Fruit fly (Drosophila melanogaster) whole organism, embryonic: ENCODE measurements around the gene CG14332.

Source experiments
- CG13123 ChIP-seq: fragments of 200-800 bp; sonication (Bioruptor generic); optimal IDR thresholded peaks from 2 replicates; lab custom pipeline; 2016; ENCODE audit warnings: missing biosample characterization, missing genetic modification characterization
- CG13624 ChIP-seq: fragments of 200-800 bp; sonication (Bioruptor generic); optimal IDR thresholded peaks from 2 replicates; lab custom pipeline; 2016; ENCODE audit warnings: missing biosample characterization, missing genetic modification characterization
- CG14965 ChIP-seq: fragments of 200-800 bp; sonication (Bioruptor generic); optimal IDR thresholded peaks from 2 replicates; lab custom pipeline; 2016; ENCODE audit warnings: missing biosample characterization, missing genetic modification characterization, borderline replicate concordance
- CG15514 ChIP-seq: fragments of 200-800 bp; sonication (Bioruptor generic); optimal IDR thresholded peaks from 3 replicates; lab custom pipeline; 2017; ENCODE audit warnings: missing biosample characterization, missing genetic modification characterization, mild to moderate bottlenecking, moderate library complexity, missing genetic modification reagents
- CG1602 ChIP-seq: fragments of 200-800 bp; sonication (Bioruptor generic); optimal IDR thresholded peaks from 3 replicates; lab custom pipeline; 2016; ENCODE audit warnings: missing biosample characterization, missing genetic modification characterization
- CG17385 ChIP-seq: fragments of 200-800 bp; sonication (Bioruptor generic); optimal IDR thresholded peaks from 3 replicates; lab custom pipeline; 2018; ENCODE audit warnings: missing biosample characterization, mild to moderate bottlenecking, missing genetic modification characterization
- CG1792 ChIP-seq: fragments of 200-800 bp; sonication (Bioruptor generic); optimal IDR thresholded peaks from 2 replicates; lab custom pipeline; 2016; ENCODE audit warnings: missing biosample characterization, missing genetic modification characterization
- CG2129 ChIP-seq: fragments of 200-800 bp; sonication (Bioruptor generic); IDR thresholded peaks from 2 replicates; pipeline ENCODE4 v1.3.6; 2022; ENCODE audit warnings: missing biosample characterization, missing genetic modification characterization; ENCODE audit not compliant: partially characterized antibody
- CG2712 ChIP-seq: fragments of 200-800 bp; optimal IDR thresholded peaks from 3 replicates; lab custom pipeline; 2019; ENCODE audit warnings: missing biosample characterization, mild to moderate bottlenecking, missing genetic modification characterization, moderate library complexity
- CG3281 ChIP-seq: fragments of 200-800 bp; sonication (Bioruptor generic); optimal IDR thresholded peaks from 3 replicates; lab custom pipeline; 2017; ENCODE audit warnings: missing biosample characterization, mild to moderate bottlenecking, missing genetic modification characterization
- CG5180 ChIP-seq: fragments of 200-800 bp; sonication (Bioruptor generic); optimal IDR thresholded peaks from 3 replicates; lab custom pipeline; 2017; ENCODE audit warnings: missing biosample characterization, missing genetic modification characterization, mild to moderate bottlenecking, moderate library complexity, missing genetic modification reagents
- CG7556 ChIP-seq: fragments of 200-800 bp; sonication (Bioruptor generic); optimal IDR thresholded peaks from 2 replicates; lab custom pipeline; 2017; ENCODE audit warnings: missing biosample characterization, mild to moderate bottlenecking, missing genetic modification characterization
- CG7786 ChIP-seq: fragments of 200-800 bp; sonication (Bioruptor generic); optimal IDR thresholded peaks from 2 replicates; lab custom pipeline; 2016; ENCODE audit warnings: missing biosample characterization, missing genetic modification characterization
- CG8089 ChIP-seq: fragments of 200-800 bp; sonication (Bioruptor generic); optimal IDR thresholded peaks from 3 replicates; lab custom pipeline; 2016; ENCODE audit warnings: missing biosample characterization, missing genetic modification characterization
- CG8290 ChIP-seq, 3 experiments: fragments of 200-800 bp; sonication (Bioruptor generic); optimal IDR thresholded peaks; 2 replicates each; lab custom pipeline; 2016 to 2019; ENCODE audit warnings: missing biosample characterization in 3 of 3, missing genetic modification characterization in 3 of 3, mild to moderate bottlenecking in 2 of 3, moderate library complexity in 1 of 3
- CG8359 ChIP-seq: fragments of 200-800 bp; sonication (Bioruptor generic); optimal IDR thresholded peaks from 2 replicates; lab custom pipeline; 2017; ENCODE audit warnings: missing biosample characterization, mild to moderate bottlenecking, missing genetic modification characterization, borderline replicate concordance
- Dbx ChIP-seq: fragments of 200-800 bp; sonication (Bioruptor generic); IDR thresholded peaks from 3 replicates; pipeline ENCODE4 v1.3.6; 2022; ENCODE audit warnings: missing biosample characterization, missing genetic modification characterization
- Drgx ChIP-seq: fragments of 200-800 bp; sonication (Bioruptor generic); IDR thresholded peaks from 2 replicates; pipeline ENCODE4 v1.3.6; 2022; ENCODE audit warnings: missing biosample characterization, missing genetic modification characterization
- E2f1 ChIP-seq: fragments of 200-800 bp; sonication (Bioruptor generic); IDR thresholded peaks from 2 replicates; pipeline ENCODE4 v1.3.6; 2022; ENCODE audit warnings: missing biosample characterization, missing genetic modification characterization
- ERR ChIP-seq: fragments of 200-800 bp; sonication (Bioruptor generic); optimal IDR thresholded peaks from 2 replicates; lab custom pipeline; 2016; ENCODE audit warnings: missing biosample characterization, missing genetic modification characterization
- Fer3 ChIP-seq: fragments of 200-800 bp; sonication (Bioruptor generic); optimal IDR thresholded peaks from 2 replicates; lab custom pipeline; 2018; ENCODE audit warnings: missing biosample characterization, mild to moderate bottlenecking, missing genetic modification characterization, moderate library complexity
- HHEX ChIP-seq: fragments of 200-800 bp; sonication (Bioruptor generic); optimal IDR thresholded peaks from 3 replicates; lab custom pipeline; 2017; ENCODE audit warnings: missing biosample characterization, mild to moderate bottlenecking, missing genetic modification characterization, missing genetic modification reagents
- Hr51 ChIP-seq, 2 experiments: fragments of 200-800 bp; sonication (Bioruptor generic); optimal IDR thresholded peaks; 2 replicates in 1 of 2; 3 replicates in 1 of 2; lab custom pipeline; 2016 to 2018; ENCODE audit warnings: missing biosample characterization in 2 of 2, missing genetic modification characterization in 2 of 2, mild to moderate bottlenecking in 1 of 2, moderate library complexity in 1 of 2
- Hr78 ChIP-seq, 2 experiments: fragments of 200-800 bp in 1 of 2; fragments of >200 bp in 1 of 2; sonication (Bioruptor generic) in 1 of 2; optimal IDR thresholded peaks; 2 replicates each; lab custom pipeline; 2017 to 2019; ENCODE audit warnings: missing biosample characterization in 2 of 2, missing genetic modification characterization in 2 of 2, mild to moderate bottlenecking in 1 of 2, moderate library complexity in 1 of 2
- Ptx1 ChIP-seq: fragments of 200-800 bp; sonication (Bioruptor generic); IDR thresholded peaks from 2 replicates; pipeline ENCODE4 v1.3.6; 2022; ENCODE audit warnings: missing biosample characterization, missing genetic modification characterization
- Ravus ChIP-seq: fragments of 200-800 bp; sonication (Bioruptor generic); IDR thresholded peaks from 2 replicates; pipeline ENCODE4 v1.3.6; 2022; ENCODE audit warnings: missing biosample characterization, missing genetic modification characterization
- Trl ChIP-seq, 3 experiments: fragments of >200 bp in 2 of 3; fragments of 200-800 bp in 1 of 3; sonication (Bioruptor generic) in 1 of 3; optimal IDR thresholded peaks; 2 replicates in 1 of 3; 3 replicates in 2 of 3; lab custom pipeline; 2016 to 2017; ENCODE audit warnings: missing biosample characterization in 1 of 3, missing genetic modification characterization in 1 of 3
- amos ChIP-seq: fragments of 200-800 bp; sonication (Bioruptor generic); IDR thresholded peaks from 2 replicates; pipeline ENCODE4 v1.3.6; 2022; ENCODE audit warnings: missing biosample characterization, missing genetic modification characterization; ENCODE audit not compliant: partially characterized antibody
- aop ChIP-seq: fragments of 200-800 bp; sonication (Bioruptor generic); IDR thresholded peaks from 2 replicates; pipeline ENCODE4 v1.3.6; 2022; ENCODE audit warnings: missing biosample characterization, missing genetic modification characterization
- ara ChIP-seq: fragments of 200-800 bp; sonication (Bioruptor generic); IDR thresholded peaks from 2 replicates; pipeline ENCODE4 v1.3.6; 2022; ENCODE audit warnings: missing biosample characterization, missing genetic modification characterization
- caup ChIP-seq: fragments of 200-800 bp; sonication (Bioruptor generic); optimal IDR thresholded peaks from 3 replicates; lab custom pipeline; 2017; ENCODE audit warnings: missing biosample characterization, mild to moderate bottlenecking, missing genetic modification characterization, moderate library complexity; ENCODE audit not compliant: severe bottlenecking
- da ChIP-seq: fragments of 200-800 bp; sonication (Bioruptor generic); optimal IDR thresholded peaks from 2 replicates; lab custom pipeline; 2016; ENCODE audit warnings: missing biosample characterization, missing genetic modification characterization
- en ChIP-seq: fragments of 200-800 bp; sonication (Bioruptor generic); optimal IDR thresholded peaks from 2 replicates; lab custom pipeline; 2016; ENCODE audit warnings: missing biosample characterization, missing genetic modification characterization
- eve ChIP-seq, 2 experiments: fragments of >200 bp; optimal IDR thresholded peaks; 2 replicates each; lab custom pipeline; 2017; ENCODE audit warnings: missing biosample characterization in 2 of 2, missing genetic modification characterization in 2 of 2
- fd102C ChIP-seq: fragments of 200-800 bp; sonication (Bioruptor generic); optimal IDR thresholded peaks from 2 replicates; lab custom pipeline; 2018; ENCODE audit warnings: missing biosample characterization, mild to moderate bottlenecking, missing genetic modification characterization, moderate library complexity
- grn ChIP-seq: fragments of 200-800 bp; sonication (Bioruptor generic); optimal IDR thresholded peaks from 3 replicates; lab custom pipeline; 2017; ENCODE audit warnings: missing biosample characterization, missing genetic modification characterization
- gsb-n ChIP-seq: fragments of 200-800 bp; sonication (Bioruptor generic); optimal IDR thresholded peaks from 3 replicates; lab custom pipeline; 2018; ENCODE audit warnings: missing biosample characterization, mild to moderate bottlenecking, missing genetic modification characterization
- lov ChIP-seq, 2 experiments: fragments of 200-800 bp in 1 of 2; fragments of >200 bp in 1 of 2; sonication (Bioruptor generic) in 1 of 2; IDR thresholded peaks in 1 of 2; optimal IDR thresholded peaks in 1 of 2; 2 replicates in 1 of 2; 3 replicates in 1 of 2; pipeline versions ENCODE4 v1.3.6 to Lab custom; 2017 to 2022; ENCODE audit warnings: missing biosample characterization in 1 of 2, missing genetic modification characterization in 1 of 2
- nerfin-1 ChIP-seq: fragments of 200-800 bp; sonication (Bioruptor generic); optimal IDR thresholded peaks from 3 replicates; lab custom pipeline; 2019; ENCODE audit warnings: missing biosample characterization, mild to moderate bottlenecking, missing genetic modification characterization, moderate library complexity
- pan ChIP-seq, 4 experiments: fragments of >200 bp in 3 of 4; fragments of 200-800 bp in 1 of 4; sonication (Bioruptor generic) in 1 of 4; optimal IDR thresholded peaks in 3 of 4; IDR thresholded peaks in 1 of 4; 2 replicates each; pipeline versions ENCODE4 v1.3.6 to Lab custom; 2017 to 2022; ENCODE audit warnings: missing biosample characterization in 2 of 4, missing genetic modification characterization in 2 of 4, mixed read lengths in 1 of 4
- pnt ChIP-seq: fragments of 200-800 bp; sonication (Bioruptor generic); optimal IDR thresholded peaks from 3 replicates; lab custom pipeline; 2016; ENCODE audit warnings: missing biosample characterization, missing genetic modification characterization
- sens ChIP-seq: fragments of 200-800 bp; sonication (Bioruptor generic); peaks from one replicate; lab custom pipeline; 2016; ENCODE audit warnings: missing biosample characterization, missing genetic modification characterization
- shn ChIP-seq: fragments of 200-800 bp; sonication (Bioruptor generic); optimal IDR thresholded peaks from 3 replicates; lab custom pipeline; 2016; ENCODE audit warnings: missing biosample characterization, missing genetic modification characterization
- sisA ChIP-seq: fragments of 200-800 bp; sonication (Bioruptor generic); IDR thresholded peaks from 2 replicates; pipeline ENCODE4 v1.3.6; 2022; ENCODE audit warnings: missing biosample characterization, missing genetic modification characterization
- slou ChIP-seq: fragments of 200-800 bp; sonication (Bioruptor generic); optimal IDR thresholded peaks from 3 replicates; lab custom pipeline; 2016; ENCODE audit warnings: missing biosample characterization, missing genetic modification characterization
- sug ChIP-seq: fragments of 200-800 bp; optimal IDR thresholded peaks from 2 replicates; lab custom pipeline; 2019; ENCODE audit warnings: missing biosample characterization, mild to moderate bottlenecking, missing genetic modification characterization, moderate library complexity
- tap ChIP-seq: fragments of 200-800 bp; optimal IDR thresholded peaks from 3 replicates; lab custom pipeline; 2019; ENCODE audit warnings: missing biosample characterization, mild to moderate bottlenecking, missing genetic modification characterization, moderate library complexity
- vfl ChIP-seq: fragments of 200-800 bp; sonication (Bioruptor generic); optimal IDR thresholded peaks from 2 replicates; lab custom pipeline; 2016; ENCODE audit warnings: missing biosample characterization, missing genetic modification characterization

CG14332 gene

dm6 chr3R:17400675-17401118 is 21.3 kb downstream of the CG14332 start (continued):
- TF ChIP-seq nerfin-1 (tag; lab: Kevin White, UChicago) (peak; percentile 49), CG17385 (GFP tag; lab: Kevin White, UChicago) (no peak), CG8290 (GFP tag; optimal IDR thresholded peaks at IDR 0.05; lab: Kevin White, UChicago) (no peak), CG8290 (tag; optimal IDR thresholded peaks at IDR 0.05; lab: Kevin White, UChicago) (no peak), gsb-n (no peak), en (peak; percentile 26), slou (GFP tag; lab: Kevin White, UChicago) (no peak), Hr78 (GFP tag; optimal IDR thresholded peaks at IDR 0.05; lab: Kevin White, UChicago) (no peak), CG15514 (peak; percentile 35), CG5180 (peak; percentile 22), aop (no peak), CG3281 (GFP tag; lab: Kevin White, UChicago) (peak; percentile 65), Ravus (no peak), Trl (optimal IDR thresholded peaks at IDR 0.05; lab: Kevin White, UChicago) (no peak), Trl (GFP tag; optimal IDR thresholded peaks at IDR 0.05; lab: Kevin White, UChicago) (peak; percentile 34), pnt (GFP tag; lab: Kevin White, UChicago) (peak; percentile 60), Ptx1 (GFP tag; lab: Robert Waterston, UW) (peak; percentile 43; the same call in 1 of the 2 replicates), Hr51 (GFP tag; optimal IDR thresholded peaks at IDR 0.05; lab: Kevin White, UChicago) (peak in 1 of 2 experiments; percentile 22), CG7786 (GFP tag; lab: Kevin White, UChicago) (no peak), Dbx (GFP tag; lab: Robert Waterston, UW) (0 out of 3 replicates have a peak, but pooled peaks have one; percentile 28), CG2129 (no peak), sens (GFP tag; lab: Kevin White, UChicago) (peak; percentile 94), amos (no peak), CG7556 (GFP tag; lab: Kevin White, UChicago) (peak; percentile 0), CG2712 (tag; lab: Kevin White, UChicago) (peak; percentile 43), eve (GFP tag; optimal IDR thresholded peaks at IDR 0.05; lab: Kevin White, UChicago) (peak in 1 of 2 experiments; percentile 61), CG1602 (GFP tag; lab: Kevin White, UChicago) (no peak), CG1792 (GFP tag; lab: Kevin White, UChicago) (peak; percentile 27), grn (GFP tag; lab: Kevin White, UChicago) (no peak), Fer3 (tag; lab: Kevin White, UChicago) (peak; percentile 58), fd102C (no peak), CG14965 (GFP tag; lab: Kevin White, UChicago) (no peak), Drgx (GFP tag; lab: Robert Waterston, UW) (peak; percentile 60), CG8359 (GFP tag; lab: Kevin White, UChicago) (peak; percentile 50), pan (optimal IDR thresholded peaks at IDR 0.05; lab: Kevin White, UChicago) (no peak), pan (GFP tag; optimal IDR thresholded peaks at IDR 0.05 in 1 of 2, IDR thresholded peaks at IDR 0.05 in 1 of 2) (peak in 1 of 2 experiments; percentile 63), sisA (GFP tag; lab: Robert Waterston, UW) (peak; percentile 46; the same call in 1 of the 2 replicates), ara (GFP tag; lab: Robert Waterston, UW) (peak; percentile 50; the same call in 1 of the 2 replicates), CG13123 (GFP tag; lab: Kevin White, UChicago) (no peak), sug (no peak), CG13624 (peak; percentile 31), HHEX (peak; percentile 60), CG8089 (GFP tag; lab: Kevin White, UChicago) (no peak), vfl (GFP tag; lab: Kevin White, UChicago) (no peak), tap (peak; percentile 17), shn (GFP tag; lab: Kevin White, UChicago) (no peak), E2f1 (GFP tag; lab: Robert Waterston, UW) (peak; percentile 48; the same call in 1 of the 2 replicates), lov (optimal IDR thresholded peaks at IDR 0.05; lab: Kevin White, UChicago) (no peak), lov (GFP tag; IDR thresholded peaks at IDR 0.05; lab: Robert Waterston, UW) (no peak), caup (GFP tag; lab: Kevin White, UChicago) (peak; percentile 4), da (GFP tag; lab: Kevin White, UChicago) (no peak), ERR (GFP tag; lab: Kevin White, UChicago) (no peak)
